Fruit fly (Drosophila melanogaster): Measurements from ENCODE around the gene CG12766.

The CG12766 gene

DNA sequence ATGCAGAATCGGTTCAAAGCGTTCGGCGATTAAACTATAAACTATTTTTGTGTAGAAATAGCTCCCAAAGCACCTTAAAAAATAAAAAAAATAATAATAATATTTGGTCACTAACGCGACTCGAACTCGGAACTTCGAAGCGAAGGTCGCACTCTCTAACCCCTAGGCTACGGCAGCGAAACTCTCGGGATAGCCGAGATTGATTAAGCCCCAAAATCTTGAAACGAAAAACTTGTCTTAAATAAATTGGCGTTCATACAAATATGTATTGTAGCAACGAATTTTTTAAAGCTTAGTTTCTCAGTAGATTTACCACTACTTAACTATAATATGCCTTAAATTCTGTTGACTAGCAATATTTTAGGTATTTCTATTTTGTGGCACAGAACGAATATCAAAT is 45.5 kb downstream of the CG12766 start:
- no peak for TF ChIP-seq CG7101 (tag; optimal IDR thresholded peaks at IDR 0.05)
- TF ChIP-seq cic (GFP tag; optimal IDR thresholded peaks at IDR 0.05): no peak
- TF ChIP-seq Clk (GFP tag; optimal IDR thresholded peaks at IDR 0.05): no peak
- no peak for TF ChIP-seq pad (GFP tag; optimal IDR thresholded peaks at IDR 0.05)
- TF ChIP-seq bab1 (GFP tag; optimal IDR thresholded peaks at IDR 0.05): no peak
- TF ChIP-seq Mnt (GFP tag; optimal IDR thresholded peaks at IDR 0.05): no peak
- TF ChIP-seq ovo (GFP tag; optimal IDR thresholded peaks at IDR 0.05): no peak
- TF ChIP-seq Crg-1 (GFP tag; optimal IDR thresholded peaks at IDR 0.05): no peak
- no peak for TF ChIP-seq tj (GFP tag; optimal IDR thresholded peaks at IDR 0.05)
- TF ChIP-seq toe (GFP tag; optimal IDR thresholded peaks at IDR 0.05): no peak
- no peak for TF ChIP-seq CG11617 (GFP tag; optimal IDR thresholded peaks at IDR 0.05)
- no peak for TF ChIP-seq cnc (optimal IDR thresholded peaks at IDR 0.05)
- TF ChIP-seq CG12768 (GFP tag; optimal IDR thresholded peaks at IDR 0.05): no peak
- TF ChIP-seq CG33017 (tag; optimal IDR thresholded peaks at IDR 0.05): no peak
- TF ChIP-seq CG14711 (tag; optimal IDR thresholded peaks at IDR 0.05): no peak
- no peak for TF ChIP-seq CG5204 (GFP tag; optimal IDR thresholded peaks at IDR 0.05)
- TF ChIP-seq CG1620 (GFP tag; optimal IDR thresholded peaks at IDR 0.05): no peak

DNA sequence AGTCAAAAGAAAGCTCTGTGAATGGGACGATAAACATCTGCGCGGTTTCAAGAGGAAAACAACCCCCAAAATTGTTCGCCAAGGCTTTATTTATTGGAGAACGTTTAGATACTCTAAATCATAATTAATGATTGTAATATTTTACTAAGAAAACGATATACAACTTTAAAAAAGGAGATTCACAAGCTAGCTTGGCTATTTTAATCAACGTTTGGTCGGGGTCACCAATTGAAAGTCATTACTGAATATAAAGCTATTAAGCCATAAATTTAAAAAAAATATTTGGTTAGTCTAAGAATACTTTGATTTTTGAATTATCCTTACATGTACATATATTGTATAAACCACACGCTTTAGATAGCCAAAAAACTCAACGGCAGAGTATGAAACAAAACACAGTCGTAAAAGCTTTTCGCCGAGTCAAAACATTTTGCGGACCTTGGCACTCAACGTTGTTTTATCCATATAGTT is 47.7 kb downstream of the CG12766 start, which contains the start of gene Fie:
Gene Fie (plus strand): TSS at position 421 of the 471 bp plus-strand sequence.
- no peak for TF ChIP-seq Mnt (GFP tag; optimal IDR thresholded peaks at IDR 0.05)
- TF ChIP-seq cic (GFP tag; optimal IDR thresholded peaks at IDR 0.05): peak; percentile 2
- peak; percentile 32 for TF ChIP-seq toe (GFP tag; optimal IDR thresholded peaks at IDR 0.05)
- no peak for TF ChIP-seq CG7101 (tag; optimal IDR thresholded peaks at IDR 0.05)
- TF ChIP-seq CG5204 (GFP tag; optimal IDR thresholded peaks at IDR 0.05): peak; percentile 58
- peak; percentile 4 for TF ChIP-seq CG11617 (GFP tag; optimal IDR thresholded peaks at IDR 0.05)
- TF ChIP-seq CG33017 (tag; optimal IDR thresholded peaks at IDR 0.05): peak; percentile 63
- TF ChIP-seq kay (GFP tag; ENCODE audit: borderline replicate concordance): peak; percentile 47
- TF ChIP-seq pad (GFP tag; optimal IDR thresholded peaks at IDR 0.05): no peak
- TF ChIP-seq CG14711 (tag; optimal IDR thresholded peaks at IDR 0.05): no peak
- TF ChIP-seq Hr96 (GFP tag; optimal IDR thresholded peaks at IDR 0.05): no peak
- TF ChIP-seq CG1620 (GFP tag; optimal IDR thresholded peaks at IDR 0.05): no peak

DNA sequence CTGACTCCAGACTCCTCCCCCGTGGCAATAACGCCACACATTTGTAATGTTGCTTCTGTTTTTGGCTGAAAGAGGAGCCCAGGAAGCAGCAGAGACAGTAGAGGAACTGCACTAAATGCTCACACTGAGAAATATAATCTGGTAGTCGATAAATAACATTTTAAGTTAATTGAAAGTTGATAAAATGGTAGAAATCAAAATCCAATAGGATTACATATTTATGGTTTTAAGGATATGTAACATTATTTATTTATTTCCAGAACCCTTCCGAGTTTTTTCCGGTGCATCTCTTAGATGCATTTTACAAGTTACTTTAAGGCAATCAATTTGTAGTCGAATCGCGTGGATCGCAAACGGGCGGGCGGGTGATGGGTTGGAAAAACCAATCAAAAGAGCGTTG is 49.1 kb downstream of the CG12766 start:
- TF ChIP-seq kay (GFP tag; ENCODE audit: borderline replicate concordance) (no peak), Mnt (GFP tag; optimal IDR thresholded peaks at IDR 0.05) (no peak), toe (GFP tag; optimal IDR thresholded peaks at IDR 0.05) (no peak), CG5204 (GFP tag; optimal IDR thresholded peaks at IDR 0.05) (no peak), cic (GFP tag; optimal IDR thresholded peaks at IDR 0.05) (no peak), CG33017 (tag; optimal IDR thresholded peaks at IDR 0.05) (no peak), Clk (GFP tag; optimal IDR thresholded peaks at IDR 0.05) (no peak), pad (GFP tag; optimal IDR thresholded peaks at IDR 0.05) (no peak), Hr96 (GFP tag; optimal IDR thresholded peaks at IDR 0.05) (no peak), cnc (optimal IDR thresholded peaks at IDR 0.05) (no peak), tj (GFP tag; optimal IDR thresholded peaks at IDR 0.05) (no peak), Crg-1 (GFP tag; optimal IDR thresholded peaks at IDR 0.05) (no peak), CG1620 (GFP tag; optimal IDR thresholded peaks at IDR 0.05) (no peak), CG11617 (GFP tag; optimal IDR thresholded peaks at IDR 0.05) (no peak)
